Fruit fly (Drosophila melanogaster) whole organism: Measurements from ENCODE around the gene inaF-A.

Experiments used
- CG8478 ChIP-seq: fragments of >200 bp; optimal IDR thresholded peaks from 2 replicates; lab custom pipeline; 2018; ENCODE audit warnings: inconsistent platforms
- Dll ChIP-seq: fragments of >200 bp; optimal IDR thresholded peaks from 2 replicates; lab custom pipeline; 2017
- EcR ChIP-seq, 2 experiments: fragments of >200 bp; optimal IDR thresholded peaks; 2 replicates each; lab custom pipeline; 2017; ENCODE audit warnings: missing biosample characterization in 2 of 2, missing genetic modification characterization in 2 of 2, missing genetic modification reagents in 2 of 2
- pan ChIP-seq: fragments of >200 bp; optimal IDR thresholded peaks from 2 replicates; lab custom pipeline; 2017
- psq ChIP-seq: fragments of >200 bp; optimal IDR thresholded peaks from 2 replicates; lab custom pipeline; 2017
- usp ChIP-seq: fragments of >200 bp; optimal IDR thresholded peaks from 2 replicates; lab custom pipeline; 2017; ENCODE audit warnings: missing biosample characterization, missing genetic modification characterization, mixed read lengths

inaF-A gene

dm6 chrX:11723946-11724345 lies 9.7 kb downstream of the inaF-A start, which contains the start of gene CG15221:
Gene CG15221, plus strand, starts transcription at chrX:11724246.
- TF ChIP-seq Dll (lab: Kevin White, UChicago): no peak
- TF ChIP-seq psq (lab: Kevin White, UChicago): no peak
- no peak for TF ChIP-seq usp (GFP tag; lab: Kevin White, UChicago)
- TF ChIP-seq pan: no peak
- no peak for TF ChIP-seq CG8478 (lab: Kevin White, UChicago)
- no peak for TF ChIP-seq EcR (GFP tag; optimal IDR thresholded peaks at IDR 0.05; lab: Kevin White, UChicago)

dm6 chrX:11720138-11720537 lies 13.6 kb downstream of the inaF-A start, which contains the start of gene Tango10:
Gene Tango10, plus strand, starts transcription at chrX:11720245.
- no peak for TF ChIP-seq Dll (lab: Kevin White, UChicago)
- TF ChIP-seq psq (lab: Kevin White, UChicago): no peak
- TF ChIP-seq pan: no peak
- TF ChIP-seq EcR (GFP tag; optimal IDR thresholded peaks at IDR 0.05; lab: Kevin White, UChicago): no peak
- no peak for TF ChIP-seq CG8478 (lab: Kevin White, UChicago)
- no peak for TF ChIP-seq usp (GFP tag; lab: Kevin White, UChicago)

dm6 chrX:11717892-11718291 lies 15.8 kb downstream of the inaF-A start:
- TF ChIP-seq CG8478 (lab: Kevin White, UChicago): no peak
- TF ChIP-seq psq (lab: Kevin White, UChicago): no peak
- no peak for TF ChIP-seq pan
- no peak for TF ChIP-seq Dll (lab: Kevin White, UChicago)
- no peak for TF ChIP-seq usp (GFP tag; lab: Kevin White, UChicago)
- no peak for TF ChIP-seq EcR (GFP tag; optimal IDR thresholded peaks at IDR 0.05; lab: Kevin White, UChicago)

- no peak for TF ChIP-seq psq (lab: Kevin White, UChicago)
- TF ChIP-seq pan: no peak
- TF ChIP-seq Dll (lab: Kevin White, UChicago): no peak
- TF ChIP-seq CG8478 (lab: Kevin White, UChicago): no peak
These were observed 16.9 kb downstream of the inaF-A start, which contains the start of gene prtp for dm6 chrX:11716731-11717326. Gene prtp, plus strand, starts transcription at chrX:11716756.

DNA sequence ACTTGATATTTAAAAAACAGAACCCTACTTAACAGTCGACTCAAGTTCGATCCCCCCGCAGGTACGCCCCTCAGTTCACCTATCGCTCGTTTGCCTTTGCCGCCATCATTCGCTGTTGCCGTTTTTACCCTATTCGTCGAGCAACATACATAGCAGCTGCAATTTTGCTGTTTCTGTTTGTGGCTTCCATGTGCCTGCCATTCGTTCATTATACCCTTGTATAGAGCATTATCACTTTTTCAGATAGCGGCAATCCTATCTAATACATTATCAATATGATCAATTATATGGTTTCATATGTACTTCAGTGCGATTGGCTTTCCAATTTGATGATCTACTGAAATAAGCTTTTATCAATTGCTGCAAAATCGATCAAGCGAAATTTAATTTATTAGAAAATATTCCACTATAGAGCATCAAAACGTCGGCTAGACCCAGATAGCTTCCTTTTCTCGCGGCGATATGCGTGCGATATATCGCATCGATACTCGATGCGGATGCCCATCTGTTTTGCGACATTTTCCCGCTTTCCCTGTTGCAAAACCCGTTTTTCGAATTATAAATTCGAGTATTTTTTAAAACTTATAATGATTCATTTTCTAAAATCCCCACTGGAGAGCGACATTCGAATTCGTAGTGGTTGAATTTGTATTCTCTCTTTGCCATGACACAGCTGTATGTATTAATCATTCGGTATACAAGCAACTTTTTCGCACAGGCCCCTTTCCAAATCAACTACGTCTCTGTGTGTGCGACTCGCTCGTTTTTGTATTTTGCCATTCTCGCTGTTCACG lies 17.6 kb downstream of the inaF-A start:
- TF ChIP-seq EcR (GFP tag; optimal IDR thresholded peaks at IDR 0.05; lab: Kevin White, UChicago) (no peak), Dll (lab: Kevin White, UChicago) (no peak), usp (GFP tag; lab: Kevin White, UChicago) (no peak), CG8478 (lab: Kevin White, UChicago) (no peak), psq (lab: Kevin White, UChicago) (no peak), pan (no peak)

DNA sequence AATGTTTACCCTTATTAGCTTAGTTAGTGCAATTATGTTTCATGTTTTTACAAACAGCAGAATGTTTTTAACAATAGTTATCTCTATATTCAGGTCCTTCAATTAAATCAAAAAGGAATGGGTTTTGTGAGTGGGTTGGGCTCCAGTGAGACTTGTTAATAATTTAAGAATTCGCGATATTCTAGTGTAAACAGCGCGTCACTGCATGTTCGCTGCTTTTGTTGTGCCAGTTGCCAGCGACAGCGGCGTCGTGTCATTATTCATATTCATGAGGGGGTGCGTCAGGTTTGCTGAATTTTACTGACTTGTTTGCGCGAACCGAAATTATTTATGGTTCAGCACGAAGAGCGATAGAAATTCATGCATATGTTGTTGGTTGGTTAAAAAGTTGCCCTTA lies 18.4 kb downstream of the inaF-A start, which contains the start of gene Amun:
TSS of gene Amun (minus strand) at position 303 of the 397 bp plus-strand sequence.
- TF ChIP-seq CG8478 (lab: Kevin White, UChicago) (no peak), pan (no peak), psq (lab: Kevin White, UChicago) (no peak), EcR (GFP tag; optimal IDR thresholded peaks at IDR 0.05; lab: Kevin White, UChicago) (no peak), usp (GFP tag; lab: Kevin White, UChicago) (no peak), Dll (lab: Kevin White, UChicago) (no peak)

DNA sequence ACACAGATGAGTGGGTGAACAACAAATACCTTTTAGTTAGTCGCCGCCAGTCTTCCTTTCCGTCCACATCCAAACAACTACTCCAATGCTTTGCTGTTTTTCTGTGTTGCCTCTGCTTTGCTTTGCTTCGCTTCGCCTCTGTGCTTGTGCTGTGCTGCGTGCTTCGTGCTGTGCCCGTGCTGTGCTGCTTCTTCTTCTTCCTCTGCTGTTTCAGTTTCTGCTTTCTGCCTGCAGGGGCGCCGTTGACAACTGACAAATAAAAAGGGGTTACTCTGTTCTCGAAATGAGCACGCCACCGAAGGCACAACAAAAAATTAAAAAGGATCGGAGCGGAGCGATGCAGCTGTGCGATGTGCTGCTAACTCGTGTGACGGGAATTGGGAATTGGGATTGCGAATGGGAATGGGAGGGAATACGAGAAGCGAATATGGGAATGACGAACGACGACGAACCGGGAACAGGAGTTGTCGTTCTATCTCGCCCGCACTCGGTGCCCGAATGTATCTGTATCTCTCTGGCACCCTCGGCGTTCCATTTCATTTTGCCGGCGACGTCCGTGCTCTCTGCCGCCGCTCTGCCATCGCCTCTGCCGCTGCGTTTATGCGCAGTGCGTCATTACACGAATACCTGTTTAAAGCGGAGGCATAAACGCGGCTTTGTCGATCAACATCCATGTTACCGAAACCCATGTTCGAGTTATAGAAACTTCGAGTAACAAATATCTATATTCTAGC lies 19.0 kb downstream of the inaF-A start:
- peak; percentile 13 for TF ChIP-seq psq (lab: Kevin White, UChicago)
- no peak for TF ChIP-seq usp (GFP tag; lab: Kevin White, UChicago)

DNA sequence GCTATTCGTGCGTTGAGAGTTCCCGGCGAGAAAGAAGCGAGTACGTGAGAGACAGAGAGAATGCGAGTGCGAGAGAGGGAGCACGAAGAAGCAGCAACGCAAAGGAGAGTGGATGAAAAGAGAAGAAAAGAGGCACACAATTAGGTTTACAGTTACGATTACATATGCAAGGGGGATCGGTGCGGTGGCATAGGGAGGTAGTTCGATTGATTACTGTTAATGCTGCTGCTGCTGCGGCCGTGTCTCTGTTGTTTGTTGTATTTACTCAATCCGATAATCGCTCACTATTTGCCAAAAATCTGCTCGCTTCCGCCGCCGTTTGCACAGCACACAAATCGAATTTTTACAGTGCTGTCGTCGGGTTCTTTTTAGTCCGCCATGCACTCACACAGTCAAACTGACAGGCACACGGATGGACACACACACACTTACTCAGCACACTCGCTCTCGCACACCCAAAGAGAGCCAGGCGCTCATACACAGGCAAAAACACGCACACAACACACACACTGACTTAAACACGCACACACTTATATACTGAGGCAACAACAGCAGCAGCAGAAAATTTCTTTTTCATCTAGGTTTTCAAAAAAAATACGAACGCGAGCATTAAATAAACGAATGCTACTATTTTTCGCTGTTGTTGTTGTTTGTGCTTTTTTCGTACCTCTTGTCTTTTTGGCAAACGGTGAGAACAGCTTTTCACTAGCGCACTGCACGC lies 19.7 kb downstream of the inaF-A start:
- peak; percentile 52 for TF ChIP-seq Dll (lab: Kevin White, UChicago)
- peak; percentile 83 for TF ChIP-seq CG8478 (lab: Kevin White, UChicago)
- no peak for TF ChIP-seq psq (lab: Kevin White, UChicago)

DNA sequence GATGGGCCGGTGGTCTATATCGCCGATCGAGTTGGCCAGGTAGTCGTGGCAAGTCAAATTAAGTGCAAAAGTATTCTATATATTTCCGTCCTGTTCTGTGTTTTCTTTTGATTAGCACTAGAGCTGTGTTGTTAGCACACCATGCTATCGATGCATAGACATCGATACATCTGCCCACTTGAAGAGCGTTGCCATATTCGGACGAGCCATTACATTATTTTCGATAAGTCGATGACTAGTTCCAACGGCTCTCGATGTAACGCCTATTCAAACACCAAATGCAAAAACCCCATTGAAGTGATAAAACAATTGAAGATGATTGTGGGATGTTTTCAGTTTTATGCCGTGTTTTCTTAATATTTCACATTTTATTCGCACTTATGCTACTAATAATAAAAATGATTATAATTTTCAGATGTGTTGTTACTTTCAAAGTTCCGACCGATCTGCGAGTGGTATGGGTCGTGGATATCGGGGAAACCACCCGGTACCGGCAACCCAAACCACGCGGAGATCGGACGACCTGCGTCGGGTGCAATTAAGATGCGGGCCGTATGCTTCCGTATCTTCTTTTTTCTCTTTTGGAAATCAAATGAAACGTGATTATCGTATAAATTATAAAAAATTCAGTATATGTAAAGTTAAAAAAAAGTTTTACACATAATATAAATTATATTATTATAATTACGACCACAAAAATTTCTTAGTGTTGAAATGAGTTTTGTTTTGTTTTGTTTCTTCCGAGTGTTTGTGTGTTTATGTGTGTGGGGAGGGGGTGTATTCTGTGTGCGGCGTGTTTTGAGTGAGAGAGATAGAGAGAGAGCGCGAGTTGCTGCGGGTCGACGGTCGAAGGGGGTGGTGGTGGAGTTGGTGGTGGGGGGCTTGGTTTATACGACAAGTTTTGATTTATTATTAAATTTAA lies 23.6 kb downstream of the inaF-A start, which contains the start of gene FucT6:
TSS of gene FucT6 (minus strand) at position 153 of the 922 bp plus-strand sequence.
- TF ChIP-seq CG8478 (lab: Kevin White, UChicago) (no peak), psq (lab: Kevin White, UChicago) (no peak), usp (GFP tag; lab: Kevin White, UChicago) (no peak), EcR (GFP tag; optimal IDR thresholded peaks at IDR 0.05; lab: Kevin White, UChicago) (no peak), pan (no peak), Dll (lab: Kevin White, UChicago) (no peak)
